Fruit fly (Drosophila melanogaster): Measurements from ENCODE around the gene ppk24.

Gene ppk24

dm6 chr3R:31265430-31265829 is at the start of gene ppk24:
Gene ppk24 (plus strand): TSS chr3R:31265730.
- TF ChIP-seq rn (GFP tag; IDR thresholded peaks at IDR 0.05) = no peak
- TF ChIP-seq CG32121 (GFP tag; IDR thresholded peaks at IDR 0.05) = no peak
- TF ChIP-seq Snoo (tag; optimal IDR thresholded peaks at IDR 0.05) = no peak
- TF ChIP-seq CG14655 (GFP tag; optimal IDR thresholded peaks at IDR 0.05) = no peak
- TF ChIP-seq CG8159 (tag; optimal IDR thresholded peaks at IDR 0.05) = no peak
- TF ChIP-seq CG9948 (tag; optimal IDR thresholded peaks at IDR 0.05) = no peak
- no peak for TF ChIP-seq CG34367 (tag; optimal IDR thresholded peaks at IDR 0.05)
- TF ChIP-seq CG8301 (tag; optimal IDR thresholded peaks at IDR 0.05) = no peak
- no peak for TF ChIP-seq CG4496 (GFP tag; IDR thresholded peaks at IDR 0.05)
- TF ChIP-seq CG15710 (tag; optimal IDR thresholded peaks at IDR 0.05) = no peak
- no peak for TF ChIP-seq EcR (GFP tag; optimal IDR thresholded peaks at IDR 0.05)
- TF ChIP-seq Pif1A (GFP tag; optimal IDR thresholded peaks at IDR 0.05) = no peak
- no peak for TF ChIP-seq Pif1B (GFP tag; optimal IDR thresholded peaks at IDR 0.05)
- no peak for TF ChIP-seq CG13204 (GFP tag; optimal IDR thresholded peaks at IDR 0.05)
- TF ChIP-seq fd96Ca (GFP tag; IDR thresholded peaks at IDR 0.05) = no peak
- TF ChIP-seq D1 (tag; optimal IDR thresholded peaks at IDR 0.05) = no peak
- no peak for TF ChIP-seq CG12605 (GFP tag; IDR thresholded peaks at IDR 0.05)
- no peak for TF ChIP-seq CG10348 (GFP tag; IDR thresholded peaks at IDR 0.05)
- no peak for TF ChIP-seq CG17806 (tag; optimal IDR thresholded peaks at IDR 0.05)
- TF ChIP-seq gl (tag; optimal IDR thresholded peaks at IDR 0.05) = no peak

- no peak for TF ChIP-seq CG15710 (tag; optimal IDR thresholded peaks at IDR 0.05)
- no peak for TF ChIP-seq gl (tag; optimal IDR thresholded peaks at IDR 0.05)
- no peak for TF ChIP-seq Pif1B (GFP tag; optimal IDR thresholded peaks at IDR 0.05)
- no peak for TF ChIP-seq CG14655 (GFP tag; optimal IDR thresholded peaks at IDR 0.05)
- no peak for TF ChIP-seq CG17806 (tag; optimal IDR thresholded peaks at IDR 0.05)
- no peak for TF ChIP-seq D1 (tag; optimal IDR thresholded peaks at IDR 0.05)
- TF ChIP-seq CG10348 (GFP tag; IDR thresholded peaks at IDR 0.05) = no peak
- no peak for TF ChIP-seq CG8301 (tag; optimal IDR thresholded peaks at IDR 0.05)
These were observed 49.7 kb upstream of the ppk24 start, which contains the start of gene CG15561 for dm6 chr3R:31215830-31216229. Gene CG15561 (minus strand): TSS chr3R:31215942.

dm6 chr3R:31218214-31218876 is 47.2 kb upstream of the ppk24 start:
- TF ChIP-seq CG34367 (tag; optimal IDR thresholded peaks at IDR 0.05) (no peak), EcR (GFP tag; optimal IDR thresholded peaks at IDR 0.05) (peak; percentile 85), Snoo (tag; optimal IDR thresholded peaks at IDR 0.05) (no peak)

dm6 chr3R:31218997-31219992 is 46.2 kb upstream of the ppk24 start, which contains the start of gene ATPsynC:
Gene ATPsynC (minus strand): TSS chr3R:31219630.
- TF ChIP-seq fd96Ca (GFP tag; IDR thresholded peaks at IDR 0.05) (no peak), CG4496 (GFP tag; IDR thresholded peaks at IDR 0.05) (no peak), EcR (GFP tag; optimal IDR thresholded peaks at IDR 0.05) (peak; percentile 60), CG17806 (tag; optimal IDR thresholded peaks at IDR 0.05) (peak; percentile 10), Snoo (tag; optimal IDR thresholded peaks at IDR 0.05) (peak; percentile 28), CG8159 (tag; optimal IDR thresholded peaks at IDR 0.05) (peak; percentile 11)

- no peak for TF ChIP-seq CG13204 (GFP tag; optimal IDR thresholded peaks at IDR 0.05)
- TF ChIP-seq fd96Ca (GFP tag; IDR thresholded peaks at IDR 0.05) = no peak
- TF ChIP-seq rn (GFP tag; IDR thresholded peaks at IDR 0.05) = no peak
- TF ChIP-seq Pif1B (GFP tag; optimal IDR thresholded peaks at IDR 0.05) = no peak
- TF ChIP-seq CG32121 (GFP tag; IDR thresholded peaks at IDR 0.05) = no peak
- no peak for TF ChIP-seq CG4496 (GFP tag; IDR thresholded peaks at IDR 0.05)
These were observed 44.8 kb upstream of the ppk24 start, which contains the start of gene CG12054 for dm6 chr3R:31220456-31221336. Gene CG12054 (plus strand): TSS chr3R:31220702.

- TF ChIP-seq CG8159 (tag; optimal IDR thresholded peaks at IDR 0.05) (peak; percentile 58), D1 (tag; optimal IDR thresholded peaks at IDR 0.05) (no peak), CG4496 (GFP tag; IDR thresholded peaks at IDR 0.05) (no peak), gl (tag; optimal IDR thresholded peaks at IDR 0.05) (peak; percentile 90), CG13204 (GFP tag; optimal IDR thresholded peaks at IDR 0.05) (peak; percentile 90), CG9948 (tag; optimal IDR thresholded peaks at IDR 0.05) (peak; percentile 57), Pif1A (GFP tag; optimal IDR thresholded peaks at IDR 0.05) (peak; percentile 61), CG34367 (tag; optimal IDR thresholded peaks at IDR 0.05) (peak; percentile 79), Pif1B (GFP tag; optimal IDR thresholded peaks at IDR 0.05) (peak; percentile 71), fd96Ca (GFP tag; IDR thresholded peaks at IDR 0.05) (no peak), Snoo (tag; optimal IDR thresholded peaks at IDR 0.05) (peak; percentile 60), CG17806 (tag; optimal IDR thresholded peaks at IDR 0.05) (peak; percentile 16), rn (GFP tag; IDR thresholded peaks at IDR 0.05) (no peak), CG32121 (GFP tag; IDR thresholded peaks at IDR 0.05) (no peak), CG12605 (GFP tag; IDR thresholded peaks at IDR 0.05) (no peak), CG8301 (tag; optimal IDR thresholded peaks at IDR 0.05) (peak; percentile 71), CG15710 (tag; optimal IDR thresholded peaks at IDR 0.05) (peak; percentile 72), CG14655 (GFP tag; optimal IDR thresholded peaks at IDR 0.05) (peak; percentile 85), CG10348 (GFP tag; IDR thresholded peaks at IDR 0.05) (no peak), EcR (GFP tag; optimal IDR thresholded peaks at IDR 0.05) (peak; percentile 88), Ets98B (GFP tag; IDR thresholded peaks at IDR 0.05) (no peak)
These were observed 44.0 kb upstream of the ppk24 start for dm6 chr3R:31221337-31222047.

Measured in whole organism, pupa.